Worm (Caenorhabditis elegans) whole organism, early embryonic: ENCODE results near the gene Y75B12B.3.

Experiments used
- ama-1 ChIP-seq: fragments of 150-350 bp; optimal IDR thresholded peaks from 2 replicates; lab custom pipeline; 2014
- tra-4 ChIP-seq: sonication (generic microtip); optimal IDR thresholded peaks from 2 replicates; lab custom pipeline; 2017; ENCODE audit warnings: missing genetic modification characterization, missing compliant biosample characterization

ce11 chrV:15199768-15200167, 13.7 kb upstream of the Y75B12B.3 start, which contains the start of gene Y75B12B.10:
- TF ChIP-seq tra-4 (no peak), ama-1 (lab: Kevin White, UChicago) (no peak)
